Worm (Caenorhabditis elegans) whole organism, L1 larva: ENCODE data around the gene srg-65.

Experiments used
- ama-1 ChIP-seq: fragments of 150-350 bp; optimal IDR thresholded peaks from 2 replicates; lab custom pipeline; 2014
- ces-1 ChIP-seq: fragments of 150-350 bp; optimal IDR thresholded peaks from 2 replicates; lab custom pipeline; 2014; ENCODE audit warnings: missing biosample characterization, missing genetic modification reagents, missing genetic modification characterization
- mep-1 ChIP-seq: fragments of 150-350 bp; optimal IDR thresholded peaks from 2 replicates; lab custom pipeline; 2014; ENCODE audit warnings: missing biosample characterization, missing genetic modification characterization
- nhr-11 ChIP-seq: fragments of 150-350 bp; optimal IDR thresholded peaks from 2 replicates; lab custom pipeline; 2014; ENCODE audit warnings: missing biosample characterization, missing genetic modification characterization
- nhr-237 ChIP-seq: fragments of 150-350 bp; optimal IDR thresholded peaks from 2 replicates; lab custom pipeline; 2014; ENCODE audit warnings: missing biosample characterization, missing genetic modification characterization
- tbx-2 ChIP-seq: sonication (generic microtip); optimal IDR thresholded peaks from 2 replicates; lab custom pipeline; 2016; ENCODE audit warnings: missing genetic modification characterization, missing compliant biosample characterization
- zag-1 ChIP-seq: fragments of 150-350 bp; optimal IDR thresholded peaks from 2 replicates; lab custom pipeline; 2014; ENCODE audit warnings: missing biosample characterization, missing genetic modification characterization

ce11 chrV:5454955-5455354, 29.8 kb downstream of the srg-65 start:
- TF ChIP-seq ces-1 (GFP tag; lab: Kevin White, UChicago) (no peak), tbx-2 (tag; lab: Kevin White, UChicago) (no peak), ama-1 (lab: Kevin White, UChicago) (no peak), mep-1 (tag; lab: Kevin White, UChicago) (no peak), nhr-11 (tag; lab: Kevin White, UChicago) (no peak), nhr-237 (tag; lab: Kevin White, UChicago) (no peak), zag-1 (tag; lab: Kevin White, UChicago) (no peak)
